Fruit fly (Drosophila melanogaster) whole organism, embryonic: Measurements from ENCODE around the gene slmb.

Source experiments
- Antp ChIP-seq: fragments of 200-800 bp; sonication (Bioruptor generic); optimal IDR thresholded peaks from 3 replicates; lab custom pipeline; 2016; ENCODE audit warnings: missing biosample characterization, missing genetic modification characterization
- Atf6 ChIP-seq: fragments of 200-800 bp; sonication (Bioruptor generic); IDR thresholded peaks from 2 replicates; pipeline ENCODE4 v1.3.6; 2022; ENCODE audit warnings: missing biosample characterization, missing genetic modification characterization
- Blimp-1 ChIP-seq: fragments of 200-800 bp; sonication (Bioruptor generic); optimal IDR thresholded peaks from 3 replicates; lab custom pipeline; 2018; ENCODE audit warnings: missing biosample characterization, missing genetic modification characterization, mild to moderate bottlenecking, moderate library complexity, missing genetic modification reagents
- BtbVII ChIP-seq: fragments of 200-800 bp; sonication (Bioruptor generic); optimal IDR thresholded peaks from 3 replicates; lab custom pipeline; 2017; ENCODE audit warnings: missing biosample characterization, mild to moderate bottlenecking, missing genetic modification characterization
- CG10267 ChIP-seq: fragments of 200-800 bp; sonication (Bioruptor generic); optimal IDR thresholded peaks from 2 replicates; lab custom pipeline; 2018; ENCODE audit warnings: missing biosample characterization, mild to moderate bottlenecking, missing genetic modification characterization, moderate library complexity
- CG12071 ChIP-seq: fragments of 200-800 bp; sonication (Bioruptor generic); optimal IDR thresholded peaks from 3 replicates; lab custom pipeline; 2018; ENCODE audit warnings: missing biosample characterization, mild to moderate bottlenecking, missing genetic modification characterization
- CG12236 ChIP-seq: fragments of 200-800 bp; sonication (Bioruptor generic); optimal IDR thresholded peaks from 2 replicates; lab custom pipeline; 2016; ENCODE audit warnings: missing biosample characterization, missing genetic modification characterization
- CG12942 ChIP-seq: fragments of 200-800 bp; sonication (Bioruptor generic); optimal IDR thresholded peaks from 3 replicates; lab custom pipeline; 2016; ENCODE audit warnings: missing biosample characterization, missing genetic modification characterization
- CG13624 ChIP-seq: fragments of 200-800 bp; sonication (Bioruptor generic); optimal IDR thresholded peaks from 2 replicates; lab custom pipeline; 2016; ENCODE audit warnings: missing biosample characterization, missing genetic modification characterization
- CG14050 ChIP-seq: fragments of 200-800 bp; sonication (Bioruptor generic); IDR thresholded peaks from 3 replicates; pipeline ENCODE4 v1.3.6; 2022; ENCODE audit warnings: missing biosample characterization, missing genetic modification characterization
- CG16863 ChIP-seq: fragments of 200-800 bp; sonication (Bioruptor generic); optimal IDR thresholded peaks from 3 replicates; lab custom pipeline; 2016; ENCODE audit warnings: missing biosample characterization, missing genetic modification characterization
- CG3163 ChIP-seq: fragments of 200-800 bp; sonication (Bioruptor generic); optimal IDR thresholded peaks from 3 replicates; lab custom pipeline; 2016; ENCODE audit warnings: missing biosample characterization, missing genetic modification characterization
- CG3847 ChIP-seq: fragments of 200-800 bp; sonication (Bioruptor generic); IDR thresholded peaks from 2 replicates; pipeline ENCODE4 v1.3.6; 2022; ENCODE audit warnings: missing biosample characterization, missing genetic modification characterization
- CG6254 ChIP-seq: fragments of 200-800 bp; sonication (Bioruptor generic); optimal IDR thresholded peaks from 3 replicates; lab custom pipeline; 2017; ENCODE audit warnings: mild to moderate bottlenecking, missing biosample characterization, missing genetic modification reagents, missing genetic modification characterization
- CG6765 ChIP-seq: fragments of 200-800 bp; sonication (Bioruptor generic); optimal IDR thresholded peaks from 3 replicates; lab custom pipeline; 2017; ENCODE audit warnings: missing biosample characterization, mild to moderate bottlenecking, missing genetic modification characterization
- CG8281 ChIP-seq: fragments of 200-800 bp; sonication (Bioruptor generic); optimal IDR thresholded peaks from 2 replicates; lab custom pipeline; 2018; ENCODE audit warnings: missing biosample characterization, mild to moderate bottlenecking, missing genetic modification characterization, moderate library complexity
- CoRest ChIP-seq: fragments of 200-800 bp; sonication (Bioruptor generic); optimal IDR thresholded peaks from 3 replicates; lab custom pipeline; 2018; ENCODE audit warnings: missing biosample characterization, mild to moderate bottlenecking, missing genetic modification characterization, moderate library complexity
- Dp ChIP-seq: fragments of 200-800 bp; sonication (Bioruptor generic); optimal IDR thresholded peaks from 2 replicates; lab custom pipeline; 2018; ENCODE audit warnings: missing biosample characterization, mild to moderate bottlenecking, missing genetic modification characterization, moderate library complexity
- E2f1 ChIP-seq: fragments of 200-800 bp; sonication (Bioruptor generic); IDR thresholded peaks from 2 replicates; pipeline ENCODE4 v1.3.6; 2022; ENCODE audit warnings: missing biosample characterization, missing genetic modification characterization
- Elba2 ChIP-seq: fragments of 200-800 bp; sonication (Bioruptor generic); optimal IDR thresholded peaks from 3 replicates; lab custom pipeline; 2016; ENCODE audit warnings: missing biosample characterization, missing genetic modification characterization
- HHEX ChIP-seq: fragments of 200-800 bp; sonication (Bioruptor generic); optimal IDR thresholded peaks from 3 replicates; lab custom pipeline; 2017; ENCODE audit warnings: missing biosample characterization, mild to moderate bottlenecking, missing genetic modification characterization, missing genetic modification reagents
- Poxn ChIP-seq: fragments of 200-800 bp; sonication (Bioruptor generic); IDR thresholded peaks from 2 replicates; pipeline ENCODE4 v1.3.6; 2022; ENCODE audit warnings: missing biosample characterization, missing genetic modification characterization
- Rx ChIP-seq: fragments of 200-800 bp; sonication (Bioruptor generic); IDR thresholded peaks from 2 replicates; pipeline ENCODE4 v1.3.6; 2022; ENCODE audit warnings: missing biosample characterization, missing genetic modification characterization
- TFAM ChIP-seq: fragments of 200-800 bp; sonication (Bioruptor generic); optimal IDR thresholded peaks from 2 replicates; lab custom pipeline; 2017; ENCODE audit warnings: missing biosample characterization, missing genetic modification characterization, inconsistent platforms
- Usf ChIP-seq: fragments of 200-800 bp; sonication (Bioruptor generic); optimal IDR thresholded peaks from 2 replicates; lab custom pipeline; 2017; ENCODE audit warnings: missing genotype, missing biosample characterization, missing genetic modification characterization
- YL-1 ChIP-seq: fragments of 200-800 bp; sonication (Bioruptor generic); optimal IDR thresholded peaks from 3 replicates; lab custom pipeline; 2017; ENCODE audit warnings: missing biosample characterization, mild to moderate bottlenecking, missing genetic modification characterization
- ac ChIP-seq: fragments of 200-800 bp; sonication (Bioruptor generic); optimal IDR thresholded peaks from 3 replicates; lab custom pipeline; 2017; ENCODE audit warnings: missing biosample characterization, mild to moderate bottlenecking, missing genetic modification characterization
- bbx ChIP-seq: fragments of 200-800 bp; sonication (Bioruptor generic); IDR thresholded peaks from 2 replicates; pipeline ENCODE4 v1.3.6; 2022; ENCODE audit warnings: missing biosample characterization, missing genetic modification characterization; ENCODE audit not compliant: partially characterized antibody
- cwo ChIP-seq: fragments of 200-800 bp; sonication (Bioruptor generic); optimal IDR thresholded peaks from 3 replicates; lab custom pipeline; 2017; ENCODE audit warnings: missing biosample characterization, missing genetic modification characterization, mild to moderate bottlenecking, moderate library complexity, missing genetic modification reagents
- dati ChIP-seq: fragments of 200-800 bp; sonication (Bioruptor generic); IDR thresholded peaks from 2 replicates; pipeline ENCODE4 v1.3.6; 2022; ENCODE audit warnings: missing biosample characterization, missing genetic modification characterization
- dmrt11E ChIP-seq: fragments of 200-800 bp; sonication (Bioruptor generic); optimal IDR thresholded peaks from 3 replicates; lab custom pipeline; 2018; ENCODE audit warnings: missing biosample characterization, mild to moderate bottlenecking, missing genetic modification characterization, moderate library complexity
- dpn ChIP-seq, 2 experiments: fragments of 200-800 bp; sonication (Bioruptor generic); optimal IDR thresholded peaks; 3 replicates each; lab custom pipeline; 2016; ENCODE audit warnings: missing biosample characterization in 2 of 2, missing genetic modification characterization in 2 of 2
- ems ChIP-seq: fragments of 200-800 bp; sonication (Bioruptor generic); optimal IDR thresholded peaks from 3 replicates; lab custom pipeline; 2016; ENCODE audit warnings: missing biosample characterization, missing genetic modification characterization
- en ChIP-seq: fragments of 200-800 bp; sonication (Bioruptor generic); optimal IDR thresholded peaks from 2 replicates; lab custom pipeline; 2016; ENCODE audit warnings: missing biosample characterization, missing genetic modification characterization
- fd3F ChIP-seq: fragments of 200-800 bp; sonication (Bioruptor generic); optimal IDR thresholded peaks from 2 replicates; lab custom pipeline; 2018; ENCODE audit warnings: missing biosample characterization, mild to moderate bottlenecking, missing genetic modification characterization, moderate library complexity
- fd96Cb ChIP-seq: fragments of 200-800 bp; sonication (Bioruptor generic); optimal IDR thresholded peaks from 2 replicates; lab custom pipeline; 2018; ENCODE audit warnings: missing biosample characterization, mild to moderate bottlenecking, missing genetic modification characterization, moderate library complexity
- fu2 ChIP-seq: fragments of 200-800 bp; sonication (Bioruptor generic); optimal IDR thresholded peaks from 2 replicates; lab custom pipeline; 2016; ENCODE audit warnings: missing biosample characterization, missing genetic modification characterization
- gcm ChIP-seq: fragments of 200-800 bp; sonication (Bioruptor generic); optimal IDR thresholded peaks from 2 replicates; lab custom pipeline; 2019; ENCODE audit warnings: missing biosample characterization, mild to moderate bottlenecking, missing genetic modification characterization, moderate library complexity
- gem ChIP-seq: fragments of 200-800 bp; sonication (Bioruptor generic); optimal IDR thresholded peaks from 2 replicates; lab custom pipeline; 2019; ENCODE audit warnings: missing biosample characterization, mild to moderate bottlenecking, missing genetic modification characterization, moderate library complexity
- gsb ChIP-seq: fragments of 200-800 bp; sonication (Bioruptor generic); IDR thresholded peaks from 2 replicates; pipeline ENCODE4 v1.3.6; 2022; ENCODE audit warnings: missing biosample characterization, missing genetic modification characterization
- jing ChIP-seq: fragments of 200-800 bp; sonication (Bioruptor generic); optimal IDR thresholded peaks from 2 replicates; lab custom pipeline; 2018; ENCODE audit warnings: missing biosample characterization, mild to moderate bottlenecking, missing genetic modification characterization
- jumu ChIP-seq: fragments of 200-800 bp; sonication (Bioruptor generic); optimal IDR thresholded peaks from 3 replicates; lab custom pipeline; 2016; ENCODE audit warnings: missing biosample characterization, missing genetic modification characterization
- lbe ChIP-seq: fragments of 200-800 bp; sonication (Bioruptor generic); optimal IDR thresholded peaks from 2 replicates; lab custom pipeline; 2016; ENCODE audit warnings: missing biosample characterization, mild to moderate bottlenecking, missing genetic modification characterization
- nau ChIP-seq: fragments of 200-800 bp; sonication (Bioruptor generic); optimal IDR thresholded peaks from 3 replicates; lab custom pipeline; 2017; ENCODE audit warnings: missing biosample characterization, mild to moderate bottlenecking, missing genetic modification characterization, missing genetic modification reagents
- nom ChIP-seq: fragments of 200-800 bp; sonication (Bioruptor generic); optimal IDR thresholded peaks from 2 replicates; lab custom pipeline; 2017; ENCODE audit warnings: missing biosample characterization, missing genetic modification characterization, mild to moderate bottlenecking, moderate library complexity, missing genetic modification reagents
- sens ChIP-seq: fragments of 200-800 bp; sonication (Bioruptor generic); peaks from one replicate; lab custom pipeline; 2016; ENCODE audit warnings: missing biosample characterization, missing genetic modification characterization
- sna ChIP-seq: fragments of 200-800 bp; sonication (Bioruptor generic); IDR thresholded peaks from 2 replicates; pipeline ENCODE4 v1.3.6; 2022; ENCODE audit warnings: missing biosample characterization, missing genetic modification characterization; ENCODE audit not compliant: partially characterized antibody
- tx ChIP-seq: fragments of 200-800 bp; sonication (Bioruptor generic); optimal IDR thresholded peaks from 2 replicates; lab custom pipeline; 2016; ENCODE audit warnings: missing biosample characterization, missing genetic modification characterization
- usp ChIP-seq: fragments of >200 bp; optimal IDR thresholded peaks from 2 replicates; lab custom pipeline; 2017; ENCODE audit warnings: missing biosample characterization, missing genetic modification characterization
- zen2 ChIP-seq: fragments of 200-800 bp; sonication (Bioruptor generic); IDR thresholded peaks from 3 replicates; pipeline ENCODE4 v1.3.6; 2022; ENCODE audit warnings: missing biosample characterization, missing genetic modification characterization; ENCODE audit not compliant: partially characterized antibody

Gene slmb

DNA sequence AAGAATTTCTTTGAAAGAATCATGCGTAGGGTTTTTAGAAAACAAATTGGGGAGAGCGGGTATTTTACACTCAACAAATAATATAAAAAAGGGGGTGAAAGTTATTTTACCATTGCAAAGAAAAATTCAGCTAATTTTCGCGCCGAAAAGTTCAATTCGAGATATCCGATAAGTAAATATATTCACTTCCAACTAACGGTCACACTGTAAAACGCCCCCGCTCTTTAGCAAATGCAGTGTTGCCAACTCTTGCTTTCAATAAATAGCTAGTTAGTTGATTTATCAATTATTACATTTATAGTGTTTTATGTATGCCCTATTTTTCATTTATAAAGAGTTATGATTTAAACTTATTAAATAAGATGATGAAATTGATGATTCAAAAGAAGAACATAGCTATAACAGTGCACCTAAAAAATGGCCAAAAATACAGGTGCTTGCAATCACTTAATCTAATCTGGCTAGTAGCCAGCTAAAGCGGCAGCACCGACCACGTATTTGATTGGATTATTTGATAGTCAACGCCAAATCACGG lies 11.0 kb upstream of the slmb start, which contains the start of gene meigo (continued):
- TF ChIP-seq sna (0 out of 2 replicates have a peak, but pooled peaks have one; percentile 49), BtbVII (GFP tag; lab: Kevin White, UChicago) (peak; percentile 34), Poxn (GFP tag; lab: Robert Waterston, UW) (no peak), ac (GFP tag; lab: Kevin White, UChicago) (no peak), lbe (GFP tag; lab: Kevin White, UChicago) (peak; percentile 50), CG3847 (GFP tag; lab: Robert Waterston, UW) (peak; percentile 72), usp (GFP tag; lab: Kevin White, UChicago) (no peak), fd3F (GFP tag; lab: Kevin White, UChicago) (peak; percentile 54), gem (tag; lab: Kevin White, UChicago) (peak; percentile 82), CG12071 (no peak), ems (GFP tag; lab: Kevin White, UChicago) (peak; percentile 43), fu2 (peak; percentile 53), CG6765 (no peak), dmrt11E (tag; lab: Kevin White, UChicago) (peak; percentile 51), nom (GFP tag; lab: Kevin White, UChicago) (peak; percentile 31), E2f1 (0 out of 2 replicates have a peak, but pooled peaks have one; percentile 27), Elba2 (GFP tag; lab: Kevin White, UChicago) (peak; percentile 74), sens (GFP tag; lab: Kevin White, UChicago) (peak; percentile 95), CG13624 (peak; percentile 60), CG14050 (GFP tag; lab: Robert Waterston, UW) (peak; percentile 43; the same call in 1 of the 3 replicates), HHEX (GFP tag; lab: Kevin White, UChicago) (no peak), Blimp-1 (GFP tag; lab: Kevin White, UChicago) (peak; percentile 64), jumu (peak; percentile 40), gsb (GFP tag; lab: Robert Waterston, UW) (no peak), CG10267 (peak; percentile 78), Usf (GFP tag; lab: Kevin White, UChicago) (peak; percentile 36), nau (no peak), cwo (peak; percentile 14), fd96Cb (peak; percentile 54), Antp (GFP tag; lab: Kevin White, UChicago) (peak; percentile 17), CG12236 (GFP tag; lab: Kevin White, UChicago) (no peak), Atf6 (GFP tag; lab: Robert Waterston, UW) (no peak), CG6254 (GFP tag; lab: Kevin White, UChicago) (no peak), YL-1 (GFP tag; lab: Kevin White, UChicago) (peak; percentile 90), CG3163 (GFP tag; lab: Kevin White, UChicago) (no peak), jing (no peak), CoRest (tag; lab: Kevin White, UChicago) (peak; percentile 86), Rx (GFP tag; lab: Robert Waterston, UW) (no peak), gcm (GFP tag; lab: Kevin White, UChicago) (peak; percentile 51), CG16863 (GFP tag; lab: Kevin White, UChicago) (peak; percentile 54), CG8281 (tag; lab: Kevin White, UChicago) (peak; percentile 30), tx (GFP tag; lab: Kevin White, UChicago) (peak; percentile 50), bbx (GFP tag; lab: Robert Waterston, UW) (no peak; the same call in 1 of the 2 replicates), TFAM (GFP tag; lab: Kevin White, UChicago) (no peak), dati (GFP tag; lab: Robert Waterston, UW) (no peak), zen2 (GFP tag; lab: Robert Waterston, UW) (no peak), Dp (GFP tag; lab: Kevin White, UChicago) (peak; percentile 95), dpn (GFP tag; optimal IDR thresholded peaks at IDR 0.05; lab: Kevin White, UChicago) (peak; percentile 62 to 72), en (no peak), CG12942 (peak; percentile 67)
